Fruit fly (Drosophila melanogaster): ENCODE data around the gene CG31675.

- TF ChIP-seq N (GFP tag; optimal IDR thresholded peaks at IDR 0.05), result no peak
- TF ChIP-seq Mio (GFP tag; optimal IDR thresholded peaks at IDR 0.05), result no peak
- no peak for TF ChIP-seq brk (GFP tag; optimal IDR thresholded peaks at IDR 0.05)
- no peak for TF ChIP-seq Dfd (GFP tag; optimal IDR thresholded peaks at IDR 0.05)
- TF ChIP-seq usp (GFP tag; optimal IDR thresholded peaks at IDR 0.05), result no peak
- no peak for TF ChIP-seq Dif (GFP tag; optimal IDR thresholded peaks at IDR 0.05; ENCODE audit: partially characterized antibody)
- TF ChIP-seq woc (GFP tag; optimal IDR thresholded peaks at IDR 0.05), result no peak
- no peak for TF ChIP-seq Rel (GFP tag; optimal IDR thresholded peaks at IDR 0.05)
- TF ChIP-seq Rel (tag; optimal IDR thresholded peaks at IDR 0.05), result no peak
- TF ChIP-seq GATAd (GFP tag; optimal IDR thresholded peaks at IDR 0.05), result no peak
- TF ChIP-seq ey (GFP tag; optimal IDR thresholded peaks at IDR 0.05), result no peak
Observed at dm6 chr2L:20840462-20841038, 27.0 kb upstream of the CG31675 start, which contains the start of gene CG31676.
